Worm (Caenorhabditis elegans) whole organism, late embryonic: Measurements from ENCODE around the gene timp-1.

ENCODE experiments used
- C08G9.2 ChIP-seq: sonication (generic microtip); optimal IDR thresholded peaks from 2 replicates; lab custom pipeline; 2016; ENCODE audit warnings: mild to moderate bottlenecking, missing genetic modification characterization, moderate library complexity, missing compliant biosample characterization
- C38D4.7 ChIP-seq: fragments of 200-800 bp; sonication (Bioruptor generic); optimal IDR thresholded peaks from 2 replicates; lab custom pipeline; 2018; ENCODE audit warnings: mild to moderate bottlenecking, missing genetic modification characterization, moderate library complexity, missing compliant biosample characterization
- K02D7.2 ChIP-seq: sonication (generic microtip); optimal IDR thresholded peaks from 2 replicates; lab custom pipeline; 2017; ENCODE audit warnings: mild to moderate bottlenecking, missing genetic modification characterization, missing compliant biosample characterization
- ama-1 ChIP-seq: fragments of 150-350 bp; optimal IDR thresholded peaks from 2 replicates; lab custom pipeline; 2014
- ceh-19 ChIP-seq: fragments of 200-800 bp; sonication (Bioruptor generic); optimal IDR thresholded peaks from 2 replicates; lab custom pipeline; 2018; ENCODE audit warnings: mild to moderate bottlenecking, missing genetic modification characterization, missing compliant biosample characterization
- ceh-22 ChIP-seq: sonication (generic microtip); optimal IDR thresholded peaks from 2 replicates; lab custom pipeline; 2017; ENCODE audit warnings: missing biosample characterization, missing genetic modification characterization
- ceh-24 ChIP-seq: sonication (generic microtip); optimal IDR thresholded peaks from 2 replicates; lab custom pipeline; 2016; ENCODE audit warnings: mild to moderate bottlenecking, missing genetic modification characterization, missing compliant biosample characterization
- ceh-30 ChIP-seq: fragments of 150-350 bp; optimal IDR thresholded peaks from 2 replicates; lab custom pipeline; 2014; ENCODE audit warnings: missing biosample characterization, missing genetic modification characterization
- ceh-31 ChIP-seq: sonication (generic microtip); optimal IDR thresholded peaks from 2 replicates; lab custom pipeline; 2016; ENCODE audit warnings: missing genetic modification characterization, missing compliant biosample characterization
- ceh-6 ChIP-seq: fragments of 200-800 bp; sonication (Bioruptor generic); optimal IDR thresholded peaks from 2 replicates; lab custom pipeline; 2018; ENCODE audit warnings: mild to moderate bottlenecking, missing genetic modification characterization, missing compliant biosample characterization
- ceh-9 ChIP-seq: sonication (generic microtip); optimal IDR thresholded peaks from 2 replicates; lab custom pipeline; 2016; ENCODE audit warnings: mild to moderate bottlenecking, missing genetic modification characterization, inconsistent platforms, missing compliant biosample characterization
- che-1 ChIP-seq: sonication (generic microtip); optimal IDR thresholded peaks from 2 replicates; lab custom pipeline; 2016; ENCODE audit warnings: mild to moderate bottlenecking, missing genetic modification characterization, missing compliant biosample characterization
- elt-4 ChIP-seq: sonication (generic microtip); optimal IDR thresholded peaks from 2 replicates; lab custom pipeline; 2016; ENCODE audit warnings: missing genetic modification characterization, missing compliant biosample characterization
- ets-4 ChIP-seq: sonication (generic microtip); optimal IDR thresholded peaks from 2 replicates; lab custom pipeline; 2016; ENCODE audit warnings: missing genetic modification characterization, missing compliant biosample characterization
- fax-1 ChIP-seq: sonication (generic microtip); optimal IDR thresholded peaks from 2 replicates; lab custom pipeline; 2016; ENCODE audit warnings: missing genotype, missing genetic modification characterization, missing compliant biosample characterization
- fkh-6 ChIP-seq: sonication (generic microtip); optimal IDR thresholded peaks from 2 replicates; lab custom pipeline; 2016; ENCODE audit warnings: missing genetic modification characterization, missing compliant biosample characterization
- gmeb-2 ChIP-seq: sonication (generic microtip); optimal IDR thresholded peaks from 2 replicates; lab custom pipeline; 2016; ENCODE audit warnings: missing genetic modification characterization, inconsistent platforms, missing compliant biosample characterization
- hlh-13 ChIP-seq: fragments of 200-800 bp; sonication (Bioruptor generic); optimal IDR thresholded peaks from 2 replicates; lab custom pipeline; 2018; ENCODE audit warnings: mild to moderate bottlenecking, missing genetic modification characterization, missing compliant biosample characterization
- hlh-15 ChIP-seq: sonication (generic microtip); optimal IDR thresholded peaks from 2 replicates; lab custom pipeline; 2016; ENCODE audit warnings: missing genetic modification characterization, missing compliant biosample characterization
- hlh-30 ChIP-seq: sonication (generic microtip); optimal IDR thresholded peaks from 2 replicates; lab custom pipeline; 2017; ENCODE audit warnings: antibody characterized with exemption, missing genetic modification characterization, missing compliant biosample characterization; ENCODE audit not compliant: insufficient read depth
- hlh-6 ChIP-seq: sonication (generic microtip); optimal IDR thresholded peaks from 2 replicates; lab custom pipeline; 2016; ENCODE audit warnings: missing genotype, missing genetic modification characterization, missing compliant biosample characterization
- lin-11 ChIP-seq: fragments of 200-800 bp; sonication (Bioruptor generic); optimal IDR thresholded peaks from 2 replicates; lab custom pipeline; 2018; ENCODE audit warnings: mild to moderate bottlenecking, missing genetic modification characterization, missing compliant biosample characterization
- mec-3 ChIP-seq: sonication (generic microtip); optimal IDR thresholded peaks from 2 replicates; lab custom pipeline; 2016; ENCODE audit warnings: borderline replicate concordance, missing genetic modification characterization, missing compliant biosample characterization
- nfya-1 ChIP-seq: sonication (generic microtip); optimal IDR thresholded peaks from 2 replicates; lab custom pipeline; 2017; ENCODE audit warnings: missing genetic modification characterization, mild to moderate bottlenecking, missing compliant biosample characterization, antibody characterized with exemption, moderate library complexity
- nhr-232 ChIP-seq: sonication (generic microtip); optimal IDR thresholded peaks from 2 replicates; lab custom pipeline; 2016; ENCODE audit warnings: missing genetic modification characterization, missing compliant biosample characterization
- npax-4 ChIP-seq: sonication (generic microtip); optimal IDR thresholded peaks from 2 replicates; lab custom pipeline; 2016; ENCODE audit warnings: missing genetic modification characterization, missing compliant biosample characterization
- pag-3 ChIP-seq: sonication (generic microtip); optimal IDR thresholded peaks from 2 replicates; lab custom pipeline; 2016; ENCODE audit warnings: missing compliant biosample characterization, missing genetic modification characterization, borderline replicate concordance
- pha-4 ChIP-seq: fragments of 150-350 bp; optimal IDR thresholded peaks from 2 replicates; lab custom pipeline; 2018; ENCODE audit warnings: missing biosample characterization, missing genetic modification reagents, missing genetic modification characterization
- pqm-1 ChIP-seq: sonication (generic microtip); optimal IDR thresholded peaks from 2 replicates; lab custom pipeline; 2016; ENCODE audit warnings: missing genetic modification characterization, missing compliant biosample characterization
- sdc-2 ChIP-seq: sonication (generic microtip); optimal IDR thresholded peaks from 2 replicates; lab custom pipeline; 2016; ENCODE audit warnings: missing genotype, missing genetic modification characterization, missing compliant biosample characterization
- sox-2 ChIP-seq: fragments of 200-800 bp; sonication (Bioruptor generic); IDR thresholded peaks from 2 replicates; pipeline ENCODE4 v1.3.6; 2022; ENCODE audit warnings: missing genetic modification reagents, missing genetic modification characterization, missing compliant biosample characterization
- sox-4 ChIP-seq: sonication (generic microtip); optimal IDR thresholded peaks from 2 replicates; lab custom pipeline; 2017; ENCODE audit warnings: mild to moderate bottlenecking, missing genetic modification characterization, inconsistent platforms, missing compliant biosample characterization
- syd-9 ChIP-seq: sonication (generic microtip); optimal IDR thresholded peaks from 2 replicates; lab custom pipeline; 2016; ENCODE audit warnings: mild to moderate bottlenecking, missing genetic modification characterization, moderate library complexity, missing compliant biosample characterization
- tbx-2 ChIP-seq: sonication (generic microtip); optimal IDR thresholded peaks from 2 replicates; lab custom pipeline; 2016; ENCODE audit warnings: missing genetic modification characterization, missing compliant biosample characterization
- unc-3 ChIP-seq, 2 experiments: fragments of 200-800 bp in 1 of 2; sonication (Bioruptor generic) in 1 of 2; sonication (generic microtip) in 1 of 2; conservative IDR thresholded peaks in 1 of 2; optimal IDR thresholded peaks in 1 of 2; 2 replicates each; pipeline versions ENCODE4 v1.3.6 to Lab custom; 2016 to 2022; ENCODE audit warnings: missing compliant biosample characterization in 2 of 2, missing genetic modification characterization in 2 of 2, missing genetic modification reagents in 1 of 2
- ztf-16 ChIP-seq: sonication (generic microtip); optimal IDR thresholded peaks from 2 replicates; lab custom pipeline; 2017; ENCODE audit warnings: missing genetic modification characterization, missing compliant biosample characterization

The timp-1 gene

ce11 chrV:8196993-8197392, 10.0 kb upstream of the timp-1 start:
- TF ChIP-seq K02D7.2 (tag; lab: Kevin White, UChicago): no peak
- TF ChIP-seq ceh-30 (tag; lab: Kevin White, UChicago): no peak
- no peak for TF ChIP-seq fax-1
- no peak for TF ChIP-seq npax-4
- TF ChIP-seq ztf-16 (tag; lab: Kevin White, UChicago): no peak
- TF ChIP-seq elt-4 (tag; lab: Kevin White, UChicago): no peak
- TF ChIP-seq ceh-19 (GFP tag; lab: Kevin White, UChicago): no peak
- TF ChIP-seq nhr-232 (tag; lab: Kevin White, UChicago): no peak
- no peak for TF ChIP-seq sox-4 (tag; lab: Kevin White, UChicago)
- TF ChIP-seq pag-3 (tag; lab: Kevin White, UChicago): no peak
- TF ChIP-seq hlh-13 (GFP tag; lab: Kevin White, UChicago): no peak
- no peak for TF ChIP-seq pqm-1 (tag; lab: Kevin White, UChicago)
- no peak for TF ChIP-seq C08G9.2 (tag; lab: Kevin White, UChicago)

- TF ChIP-seq sdc-2 (tag; lab: Kevin White, UChicago): no peak
Observed at ce11 chrV:8198994-8199393, 8.0 kb upstream of the timp-1 start, which contains the start of gene F20D6.11. TSS of gene F20D6.11 (minus strand) at chrV:8199094.

- TF ChIP-seq hlh-6 (no peak), ets-4 (no peak), ceh-22 (tag; lab: Kevin White, UChicago) (no peak), sox-4 (tag; lab: Kevin White, UChicago) (no peak), unc-3 (GFP tag; conservative IDR thresholded peaks at IDR 0.05; lab: Robert Waterston, UW) (no peak), unc-3 (tag; optimal IDR thresholded peaks at IDR 0.05; lab: Kevin White, UChicago) (no peak), ceh-19 (GFP tag; lab: Kevin White, UChicago) (no peak), hlh-15 (no peak), ceh-9 (tag; lab: Kevin White, UChicago) (no peak), pha-4 (tag; lab: Kevin White, UChicago) (no peak), C38D4.7 (GFP tag; lab: Kevin White, UChicago) (no peak), sdc-2 (tag; lab: Kevin White, UChicago) (no peak), elt-4 (tag; lab: Kevin White, UChicago) (no peak), nfya-1 (tag; lab: Kevin White, UChicago) (no peak), mec-3 (tag; lab: Kevin White, UChicago) (no peak), ztf-16 (tag; lab: Kevin White, UChicago) (no peak), hlh-30 (tag; lab: Kevin White, UChicago) (no peak), sox-2 (no peak), che-1 (no peak)
- TF ChIP-seq, all 69 proteins: peak for 0
Observed at ce11 chrV:8201229-8201858, 5.7 kb upstream of the timp-1 start, which contains the start of gene cri-2. TSS of gene cri-2 (plus strand) at chrV:8201808.

ce11 chrV:8203085-8203643, 3.9 kb upstream of the timp-1 start, which contains the start of gene cest-17:
TSS of gene cest-17 (plus strand) at chrV:8203332.
- no peak for TF ChIP-seq ets-4
- TF ChIP-seq tbx-2 (tag; lab: Kevin White, UChicago): peak; percentile 20

ce11 chrV:8210527-8210926, 3.5 kb downstream of the timp-1 start:
- no peak for TF ChIP-seq ceh-22 (tag; lab: Kevin White, UChicago)
- no peak for TF ChIP-seq lin-11 (tag; lab: Kevin White, UChicago)
- TF ChIP-seq ceh-24 (tag; lab: Kevin White, UChicago): no peak
- no peak for TF ChIP-seq ceh-31 (tag; lab: Kevin White, UChicago)
- TF ChIP-seq hlh-13 (GFP tag; lab: Kevin White, UChicago): no peak
- TF ChIP-seq gmeb-2 (tag; lab: Kevin White, UChicago): no peak
- TF ChIP-seq mec-3 (tag; lab: Kevin White, UChicago): no peak
- no peak for TF ChIP-seq ama-1 (lab: Kevin White, UChicago)
- TF ChIP-seq fkh-6 (tag; lab: Kevin White, UChicago): no peak
- no peak for TF ChIP-seq sox-2
- TF ChIP-seq elt-4 (tag; lab: Kevin White, UChicago): no peak
- TF ChIP-seq ceh-6 (GFP tag; lab: Kevin White, UChicago): no peak
- no peak for TF ChIP-seq syd-9 (tag; lab: Kevin White, UChicago)
